Worm (Caenorhabditis elegans): Measurements from ENCODE around the gene pyc-1.

DNA sequence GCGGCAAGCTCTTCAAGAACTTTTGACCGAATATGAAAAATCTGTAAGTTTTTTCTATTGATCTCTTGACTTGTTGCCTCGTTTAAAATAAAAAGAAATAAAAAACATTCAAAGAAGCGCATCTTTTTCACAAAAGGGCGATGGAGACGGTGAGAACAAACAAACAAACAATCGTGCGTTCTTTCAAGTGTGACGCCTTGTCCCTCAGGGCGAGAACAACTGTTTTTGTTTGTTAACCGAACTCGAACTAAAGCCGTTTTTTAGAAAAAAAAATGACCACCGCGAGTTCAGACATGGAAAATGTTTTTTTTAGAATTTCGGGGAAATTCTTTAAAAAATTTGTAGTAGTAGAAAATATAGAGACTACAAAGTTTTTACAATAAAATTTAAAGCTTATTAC lies 24.6 kb upstream of the pyc-1 start:
- TF ChIP-seq dao-5 (tag; optimal IDR thresholded peaks at IDR 0.05) (no peak), him-1 (tag; optimal IDR thresholded peaks at IDR 0.05) (no peak), W03F9.2 (tag; optimal IDR thresholded peaks at IDR 0.05) (no peak)
